Worm (Caenorhabditis elegans) whole organism, L4 larva: Measurements from ENCODE around the gene K07C5.13.

ENCODE experiments used
- D1046.2 ChIP-seq: fragments of 200-800 bp; sonication (Bioruptor generic); IDR thresholded peaks from 2 replicates; pipeline ENCODE4 v1.3.6; 2022; ENCODE audit warnings: missing genetic modification characterization, missing compliant biosample characterization
- F26F4.8 ChIP-seq: fragments of 200-800 bp; sonication (Bioruptor generic); conservative IDR thresholded peaks from 2 replicates; pipeline ENCODE4 v1.3.6; 2022; ENCODE audit warnings: missing genetic modification characterization, missing compliant biosample characterization
- R02D3.7 ChIP-seq: fragments of 150-350 bp; sonication (generic microtip); optimal IDR thresholded peaks from 3 replicates; lab custom pipeline; 2014; ENCODE audit warnings: missing biosample characterization, missing genetic modification characterization
- T20F7.1 ChIP-seq: fragments of 200-800 bp; sonication (Bioruptor generic); optimal IDR thresholded peaks from 2 replicates; lab custom pipeline; 2018; ENCODE audit warnings: mild to moderate bottlenecking, missing genetic modification characterization, missing compliant biosample characterization
- Y105C5A.15 ChIP-seq: fragments of 200-800 bp; sonication (Bioruptor generic); IDR thresholded peaks from 2 replicates; pipeline ENCODE4 v1.3.6; 2022; ENCODE audit warnings: missing genetic modification characterization, missing compliant biosample characterization
- Y48G9A.11 ChIP-seq: fragments of 200-800 bp; sonication (Bioruptor generic); IDR thresholded peaks from 2 replicates; pipeline ENCODE4 v1.3.6; 2022; ENCODE audit warnings: missing genetic modification reagents, missing genetic modification characterization, missing compliant biosample characterization
- Y75B8A.6 ChIP-seq: fragments of 200-800 bp; sonication (Bioruptor generic); IDR thresholded peaks from 2 replicates; pipeline ENCODE4 v1.3.6; 2022; ENCODE audit warnings: missing genetic modification reagents, missing genetic modification characterization, missing compliant biosample characterization
- ZK546.5 ChIP-seq, 2 experiments: sonication (generic microtip); optimal IDR thresholded peaks; 2 replicates each; lab custom pipeline; 2017; ENCODE audit warnings: missing biosample characterization in 2 of 2, missing genetic modification characterization in 2 of 2
- aha-1 ChIP-seq: fragments of 150-350 bp; peaks from one replicate; lab custom pipeline; 2014; ENCODE audit warnings: missing biosample characterization, missing genetic modification characterization
- ceh-20 ChIP-seq: fragments of 200-800 bp; sonication (Bioruptor generic); IDR thresholded peaks from 2 replicates; pipeline ENCODE4 v1.3.6; 2022; ENCODE audit warnings: missing genetic modification reagents, missing genetic modification characterization, missing compliant biosample characterization
- ceh-32 ChIP-seq: sonication (generic microtip); optimal IDR thresholded peaks from 2 replicates; lab custom pipeline; 2016; ENCODE audit warnings: mild to moderate bottlenecking, missing genetic modification characterization, missing compliant biosample characterization; ENCODE audit not compliant: poor library complexity
- ceh-62 ChIP-seq: sonication (generic microtip); optimal IDR thresholded peaks from 2 replicates; lab custom pipeline; 2017; ENCODE audit warnings: missing biosample characterization, missing genetic modification characterization
- ceh-82 ChIP-seq: sonication (generic microtip); optimal IDR thresholded peaks from 2 replicates; lab custom pipeline; 2017; ENCODE audit warnings: missing biosample characterization, missing genetic modification characterization
- ces-1 ChIP-seq: fragments of 150-350 bp; sonication (generic microtip); optimal IDR thresholded peaks from 4 replicates; lab custom pipeline; 2014; ENCODE audit warnings: missing biosample characterization, missing genetic modification reagents, missing genetic modification characterization
- cey-2 ChIP-seq: sonication (generic microtip); optimal IDR thresholded peaks from 3 replicates; lab custom pipeline; 2017; ENCODE audit warnings: missing genetic modification characterization, mild to moderate bottlenecking, missing compliant biosample characterization, antibody characterized with exemption, borderline replicate concordance; ENCODE audit not compliant: insufficient read depth
- dmd-6 ChIP-seq: fragments of 200-800 bp; sonication (Bioruptor generic); IDR thresholded peaks from 2 replicates; pipeline ENCODE4 v1.3.6; 2022; ENCODE audit warnings: missing genetic modification reagents, missing genetic modification characterization, missing compliant biosample characterization
- dmd-8 ChIP-seq: fragments of 200-800 bp; sonication (Bioruptor generic); IDR thresholded peaks from 2 replicates; pipeline ENCODE4 v1.3.6; 2022; ENCODE audit warnings: missing genetic modification characterization, missing compliant biosample characterization
- dpl-1 ChIP-seq: fragments of 150-350 bp; optimal IDR thresholded peaks from 2 replicates; lab custom pipeline; 2014; ENCODE audit warnings: missing biosample characterization, missing genetic modification reagents, missing genetic modification characterization
- duxl-1 ChIP-seq: sonication (generic microtip); optimal IDR thresholded peaks from 2 replicates; lab custom pipeline; 2016; ENCODE audit warnings: mild to moderate bottlenecking, missing genetic modification characterization, moderate library complexity, missing compliant biosample characterization; ENCODE audit not compliant: poor library complexity
- egl-27 ChIP-seq: sonication (generic microtip); optimal IDR thresholded peaks from 3 replicates; lab custom pipeline; 2017; ENCODE audit warnings: missing biosample characterization, missing genetic modification reagents, missing genetic modification characterization
- fos-1 ChIP-seq: fragments of 150-350 bp; optimal IDR thresholded peaks from 2 replicates; lab custom pipeline; 2014; ENCODE audit warnings: missing biosample characterization, missing genetic modification characterization
- gei-8 ChIP-seq: fragments of 200-800 bp; sonication (Bioruptor generic); optimal IDR thresholded peaks from 2 replicates; lab custom pipeline; 2018; ENCODE audit warnings: mild to moderate bottlenecking, missing genetic modification characterization, missing compliant biosample characterization
- jun-1 ChIP-seq: fragments of 150-350 bp; optimal IDR thresholded peaks from 2 replicates; lab custom pipeline; 2014; ENCODE audit warnings: missing biosample characterization, missing genetic modification reagents, missing genetic modification characterization
- lin-1 ChIP-seq: fragments of 200-800 bp; sonication (Bioruptor generic); IDR thresholded peaks from 2 replicates; pipeline ENCODE4 v1.3.6; 2022; ENCODE audit warnings: missing genetic modification reagents, missing genetic modification characterization, missing compliant biosample characterization
- lin-13 ChIP-seq: fragments of 150-350 bp; optimal IDR thresholded peaks from 2 replicates; lab custom pipeline; 2014; ENCODE audit warnings: missing biosample characterization, missing genetic modification reagents, missing genetic modification characterization
- lin-15B ChIP-seq: fragments of 150-350 bp; sonication (generic microtip); optimal IDR thresholded peaks from 3 replicates; lab custom pipeline; 2014; ENCODE audit warnings: missing biosample characterization, missing genetic modification characterization
- lin-38 ChIP-seq: fragments of 200-800 bp; sonication (Bioruptor generic); IDR thresholded peaks from 2 replicates; pipeline ENCODE4 v1.3.6; 2022; ENCODE audit warnings: missing genetic modification reagents, missing genetic modification characterization, missing compliant biosample characterization
- lsy-2 ChIP-seq, 2 experiments: fragments of 150-350 bp in 1 of 2; sonication (generic microtip) in 1 of 2; optimal IDR thresholded peaks; 2 replicates each; lab custom pipeline; 2014 to 2017; ENCODE audit warnings: missing biosample characterization in 2 of 2, missing genetic modification characterization in 2 of 2
- mdl-1 ChIP-seq, 2 experiments: fragments of 150-350 bp in 1 of 2; sonication (generic microtip) in 1 of 2; optimal IDR thresholded peaks; 2 replicates each; lab custom pipeline; 2014 to 2017; ENCODE audit warnings: missing biosample characterization in 2 of 2, missing genetic modification characterization in 2 of 2
- nhr-25 ChIP-seq: sonication (generic microtip); optimal IDR thresholded peaks from 2 replicates; lab custom pipeline; 2017; ENCODE audit warnings: missing genetic modification characterization, mild to moderate bottlenecking, missing compliant biosample characterization, antibody characterized with exemption, moderate library complexity, borderline replicate concordance; ENCODE audit not compliant: insufficient read depth
- nhr-28 ChIP-seq: fragments of 150-350 bp; optimal IDR thresholded peaks from 2 replicates; lab custom pipeline; 2014; ENCODE audit warnings: missing biosample characterization, missing genetic modification characterization
- nhr-41 ChIP-seq: fragments of 200-800 bp; sonication (Bioruptor generic); IDR thresholded peaks from 2 replicates; pipeline ENCODE4 v1.3.6; 2022; ENCODE audit warnings: missing genetic modification reagents, missing genetic modification characterization, missing compliant biosample characterization
- nhr-42 ChIP-seq: fragments of 200-800 bp; sonication (Bioruptor generic); IDR thresholded peaks from 2 replicates; pipeline ENCODE4 v1.3.6; 2022; ENCODE audit warnings: missing genetic modification characterization, missing compliant biosample characterization
- nhr-48 ChIP-seq: sonication (generic microtip); optimal IDR thresholded peaks from 2 replicates; lab custom pipeline; 2016; ENCODE audit warnings: mild to moderate bottlenecking, missing genetic modification characterization, missing compliant biosample characterization
- nhr-6 ChIP-seq: fragments of 150-350 bp; optimal IDR thresholded peaks from 2 replicates; lab custom pipeline; 2014; ENCODE audit warnings: missing biosample characterization, missing genetic modification characterization
- nhr-76 ChIP-seq: fragments of 150-350 bp; optimal IDR thresholded peaks from 2 replicates; lab custom pipeline; 2014; ENCODE audit warnings: missing biosample characterization, missing genetic modification characterization
- nhr-77 ChIP-seq: fragments of 150-350 bp; optimal IDR thresholded peaks from 2 replicates; lab custom pipeline; 2014; ENCODE audit warnings: missing biosample characterization, missing genetic modification characterization
- php-3 ChIP-seq: fragments of 200-800 bp; sonication (Bioruptor generic); IDR thresholded peaks from 2 replicates; pipeline ENCODE4 v1.3.6; 2022; ENCODE audit warnings: missing genetic modification reagents, missing genetic modification characterization, missing compliant biosample characterization
- pqm-1 ChIP-seq: sonication (generic microtip); optimal IDR thresholded peaks from 2 replicates; lab custom pipeline; 2017; ENCODE audit warnings: missing biosample characterization, missing genetic modification characterization
- skn-1 ChIP-seq: fragments of 150-350 bp; optimal IDR thresholded peaks from 2 replicates; lab custom pipeline; 2014; ENCODE audit warnings: missing biosample characterization, missing genetic modification characterization
- tag-97 ChIP-seq: fragments of 200-800 bp; sonication (Bioruptor generic); IDR thresholded peaks from 2 replicates; pipeline ENCODE4 v1.3.6; 2022; ENCODE audit warnings: missing genetic modification characterization, missing compliant biosample characterization
- unc-130 ChIP-seq: sonication (generic microtip); optimal IDR thresholded peaks from 2 replicates; lab custom pipeline; 2016; ENCODE audit warnings: missing genetic modification reagents, missing genetic modification characterization, missing compliant biosample characterization
- vab-7 ChIP-seq: fragments of 200-800 bp; sonication (Bioruptor generic); IDR thresholded peaks from 2 replicates; pipeline ENCODE4 v1.3.6; 2022; ENCODE audit warnings: missing genetic modification reagents, missing genetic modification characterization, missing compliant biosample characterization
- zag-1 ChIP-seq: fragments of 150-350 bp; optimal IDR thresholded peaks from 2 replicates; lab custom pipeline; 2014; ENCODE audit warnings: missing biosample characterization, missing genetic modification characterization
- zfp-2 ChIP-seq: sonication (generic microtip); optimal IDR thresholded peaks from 2 replicates; lab custom pipeline; 2016; ENCODE audit warnings: mild to moderate bottlenecking, missing genetic modification characterization, missing compliant biosample characterization
- zfp-3 ChIP-seq: fragments of 200-800 bp; sonication (Bioruptor generic); conservative IDR thresholded peaks from 2 replicates; pipeline ENCODE4 v1.3.6; 2022; ENCODE audit warnings: missing genetic modification reagents, missing genetic modification characterization, missing compliant biosample characterization
- zip-11 ChIP-seq: fragments of 200-800 bp; sonication (Bioruptor generic); IDR thresholded peaks from 2 replicates; pipeline ENCODE4 v1.3.6; 2022; ENCODE audit warnings: missing genetic modification characterization, missing compliant biosample characterization
- ztf-11 ChIP-seq: fragments of 150-350 bp; optimal IDR thresholded peaks from 2 replicates; lab custom pipeline; 2014; ENCODE audit warnings: missing biosample characterization, missing genetic modification characterization
- ztf-7 ChIP-seq: fragments of 150-350 bp; optimal IDR thresholded peaks from 2 replicates; lab custom pipeline; 2014; ENCODE audit warnings: missing biosample characterization, missing genetic modification characterization

The K07C5.13 gene

DNA sequence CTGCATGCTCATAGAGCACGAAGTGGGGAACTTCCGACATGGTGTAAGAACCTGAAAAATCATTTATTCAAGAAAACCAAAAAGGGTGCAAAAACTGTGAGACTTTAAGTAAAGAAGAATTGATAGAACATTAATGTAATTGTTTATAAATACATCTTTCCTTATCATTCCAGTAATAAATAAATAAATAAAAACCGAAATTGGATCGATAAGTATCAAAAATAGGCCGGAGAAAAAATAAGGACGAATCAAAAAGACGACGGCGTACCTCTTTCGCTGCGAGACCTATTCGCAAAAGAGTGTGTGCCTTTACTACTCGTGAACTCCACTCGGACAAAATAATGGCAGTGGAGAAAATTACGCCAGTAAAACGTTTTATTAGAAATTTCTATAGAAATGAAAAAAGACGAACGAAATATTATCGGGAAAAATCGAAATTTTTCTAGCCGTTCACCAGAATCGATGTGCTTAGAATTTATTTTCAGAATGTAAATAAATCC, 11.1 kb downstream of the K07C5.13 start, which contains the start of gene nol-56 (continued):
- TF ChIP-seq lin-1 (GFP tag; lab: Robert Waterston, UW) (no peak), nhr-41 (no peak), pqm-1 (tag; lab: Kevin White, UChicago) (no peak)

DNA sequence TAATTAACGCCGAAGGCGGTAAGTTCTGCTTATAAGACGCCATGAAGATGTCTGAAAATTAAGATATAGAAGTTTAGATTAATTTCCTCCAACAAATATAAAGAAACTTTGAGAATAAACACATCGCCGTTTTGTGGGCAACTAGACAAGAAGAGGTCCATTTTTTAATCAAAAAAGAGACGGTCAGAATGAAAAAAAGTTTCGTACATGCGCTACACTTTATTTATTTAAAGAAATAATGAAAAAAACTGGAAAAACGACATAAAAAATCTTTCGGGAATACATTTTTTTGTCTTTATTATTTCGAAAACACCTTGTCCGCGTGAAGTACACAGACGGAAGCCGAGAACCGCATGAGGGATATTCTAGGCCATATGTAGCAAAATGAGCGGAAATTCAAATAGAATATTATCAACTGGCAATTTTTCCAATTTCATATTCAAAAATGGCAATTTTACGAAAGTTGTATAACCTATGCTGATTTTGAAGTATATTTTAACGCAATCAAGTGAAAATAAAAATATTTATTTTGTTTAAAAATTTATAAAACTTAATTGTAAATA, 14.0 kb downstream of the K07C5.13 start, which contains the start of gene sluh-7:
TSS of gene sluh-7 (minus strand) at position 51 of the 563 bp plus-strand sequence.
- no peak for TF ChIP-seq Y75B8A.6 (GFP tag; lab: Robert Waterston, UW)
- peak; percentile 95 for TF ChIP-seq unc-130
- no peak for TF ChIP-seq D1046.2 (GFP tag; lab: Robert Waterston, UW)
- peak; percentile 49 for TF ChIP-seq duxl-1 (tag; lab: Kevin White, UChicago)
- TF ChIP-seq nhr-6 (tag; lab: Kevin White, UChicago): peak; percentile 86
- TF ChIP-seq lin-38 (GFP tag; lab: Robert Waterston, UW): peak; percentile 78
- no peak for TF ChIP-seq cey-2
- TF ChIP-seq ZK546.5 (tag; optimal IDR thresholded peaks at IDR 0.05; lab: Kevin White, UChicago): no peak
- TF ChIP-seq zip-11 (GFP tag; lab: Robert Waterston, UW): no peak
- peak; percentile 94 for TF ChIP-seq dpl-1 (GFP tag; lab: Kevin White, UChicago)
- no peak for TF ChIP-seq ces-1 (GFP tag; lab: Kevin White, UChicago)
- TF ChIP-seq ztf-7: no peak
- peak; percentile 79 for TF ChIP-seq aha-1 (tag; lab: Kevin White, UChicago)
- no peak for TF ChIP-seq Y48G9A.11 (GFP tag; lab: Robert Waterston, UW)
- peak; percentile 30 for TF ChIP-seq nhr-28
- TF ChIP-seq vab-7 (GFP tag; lab: Robert Waterston, UW): no peak
- TF ChIP-seq F26F4.8 (GFP tag; lab: Robert Waterston, UW): no peak
- no peak for TF ChIP-seq zfp-2 (tag; lab: Kevin White, UChicago)
- no peak; the same call in 1 of the 2 replicates for TF ChIP-seq ceh-20 (GFP tag; lab: Robert Waterston, UW)
- no peak for TF ChIP-seq egl-27
- TF ChIP-seq nhr-25 (tag; lab: Kevin White, UChicago): no peak
- no peak for TF ChIP-seq zfp-3
- no peak for TF ChIP-seq zag-1 (tag; lab: Kevin White, UChicago)
- no peak for TF ChIP-seq mdl-1 (tag; optimal IDR thresholded peaks at IDR 0.05; lab: Kevin White, UChicago)
- TF ChIP-seq pqm-1 (tag; lab: Kevin White, UChicago): no peak
- TF ChIP-seq nhr-42: no peak
- no peak for TF ChIP-seq R02D3.7
- no peak for TF ChIP-seq fos-1 (tag; lab: Kevin White, UChicago)
- TF ChIP-seq php-3 (GFP tag; lab: Robert Waterston, UW): no peak
- peak in 1 of 2 experiments; percentile 88 for TF ChIP-seq lsy-2 (tag; optimal IDR thresholded peaks at IDR 0.05; lab: Kevin White, UChicago)
- TF ChIP-seq lin-1 (GFP tag; lab: Robert Waterston, UW): no peak
- no peak for TF ChIP-seq ztf-11
- no peak for TF ChIP-seq ceh-62
- no peak for TF ChIP-seq tag-97 (GFP tag; lab: Robert Waterston, UW)
- peak; percentile 3 for TF ChIP-seq lin-15B (tag; lab: Kevin White, UChicago)
- TF ChIP-seq Y105C5A.15 (GFP tag; lab: Robert Waterston, UW): no peak
- no peak for TF ChIP-seq nhr-76 (tag; lab: Kevin White, UChicago)
- TF ChIP-seq gei-8 (GFP tag; lab: Kevin White, UChicago): no peak
- TF ChIP-seq skn-1 (tag; lab: Kevin White, UChicago): no peak
- no peak for TF ChIP-seq nhr-77 (tag; lab: Kevin White, UChicago)
- peak; percentile 69 for TF ChIP-seq T20F7.1
- TF ChIP-seq nhr-48: peak; percentile 6
- TF ChIP-seq ceh-32 (tag; lab: Kevin White, UChicago): no peak
- no peak for TF ChIP-seq dmd-8 (GFP tag; lab: Robert Waterston, UW)
- peak; percentile 27 for TF ChIP-seq lin-13
- no peak for TF ChIP-seq jun-1 (tag; lab: Kevin White, UChicago)
- no peak for TF ChIP-seq ceh-82 (tag; lab: Kevin White, UChicago)
- TF ChIP-seq dmd-6 (GFP tag; lab: Robert Waterston, UW): peak; percentile 56; the same call in 1 of the 2 replicates
